Fruit fly (Drosophila melanogaster) whole organism, embryonic: ENCODE data around the gene Hrd3.

Source experiments
- Atf3 ChIP-seq: fragments of 200-800 bp; sonication (Bioruptor generic); optimal IDR thresholded peaks from 3 replicates; lab custom pipeline; 2016; ENCODE audit warnings: missing biosample characterization, missing genetic modification characterization
- BtbVII ChIP-seq: fragments of 200-800 bp; sonication (Bioruptor generic); optimal IDR thresholded peaks from 3 replicates; lab custom pipeline; 2017; ENCODE audit warnings: missing biosample characterization, mild to moderate bottlenecking, missing genetic modification characterization
- Bteb2 ChIP-seq: fragments of 200-800 bp; sonication (Bioruptor generic); optimal IDR thresholded peaks from 2 replicates; lab custom pipeline; 2016; ENCODE audit warnings: missing biosample characterization, missing genetic modification characterization
- CG10565 ChIP-seq: fragments of 200-800 bp; sonication (Bioruptor generic); optimal IDR thresholded peaks from 3 replicates; lab custom pipeline; 2016; ENCODE audit warnings: missing biosample characterization, mild to moderate bottlenecking, missing genetic modification characterization
- CG12744 ChIP-seq: fragments of 200-800 bp; sonication (Bioruptor generic); optimal IDR thresholded peaks from 2 replicates; lab custom pipeline; 2016; ENCODE audit warnings: missing biosample characterization, missing genetic modification characterization
- CG13424 ChIP-seq: fragments of 200-800 bp; sonication (Bioruptor generic); optimal IDR thresholded peaks from 2 replicates; lab custom pipeline; 2019; ENCODE audit warnings: missing biosample characterization, mild to moderate bottlenecking, missing genetic modification characterization, moderate library complexity
- CG13775 ChIP-seq: fragments of 200-800 bp; sonication (Bioruptor generic); optimal IDR thresholded peaks from 3 replicates; lab custom pipeline; 2017; ENCODE audit warnings: missing biosample characterization, mild to moderate bottlenecking, missing genetic modification characterization
- CG15011 ChIP-seq: fragments of 200-800 bp; sonication (Bioruptor generic); optimal IDR thresholded peaks from 3 replicates; lab custom pipeline; 2018; ENCODE audit warnings: missing biosample characterization, mild to moderate bottlenecking, missing genetic modification characterization
- CG2116 ChIP-seq: fragments of 200-800 bp; sonication (Bioruptor generic); optimal IDR thresholded peaks from 3 replicates; lab custom pipeline; 2018; ENCODE audit warnings: missing biosample characterization, mild to moderate bottlenecking, missing genetic modification characterization
- CG2199 ChIP-seq: fragments of 200-800 bp; sonication (Bioruptor generic); IDR thresholded peaks from 3 replicates; pipeline ENCODE4 v1.3.6; 2022; ENCODE audit warnings: missing biosample characterization, missing genetic modification characterization
- CG2889 ChIP-seq: fragments of 200-800 bp; sonication (Bioruptor generic); IDR thresholded peaks from 3 replicates; pipeline ENCODE4 v1.3.6; 2022; ENCODE audit warnings: missing biosample characterization, missing genetic modification characterization
- CG31224 ChIP-seq: fragments of 200-800 bp; sonication (Bioruptor generic); IDR thresholded peaks from 2 replicates; pipeline ENCODE4 v1.3.6; 2022; ENCODE audit warnings: missing biosample characterization, missing genetic modification characterization
- CG3281 ChIP-seq: fragments of 200-800 bp; sonication (Bioruptor generic); optimal IDR thresholded peaks from 3 replicates; lab custom pipeline; 2017; ENCODE audit warnings: missing biosample characterization, mild to moderate bottlenecking, missing genetic modification characterization
- CG33213 ChIP-seq: fragments of 200-800 bp; sonication (Bioruptor generic); optimal IDR thresholded peaks from 3 replicates; lab custom pipeline; 2016; ENCODE audit warnings: missing biosample characterization, missing genetic modification characterization
- CG34224 ChIP-seq: fragments of 200-800 bp; sonication (Bioruptor generic); IDR thresholded peaks from 3 replicates; pipeline ENCODE4 v1.3.6; 2022; ENCODE audit warnings: missing biosample characterization, missing genetic modification characterization; ENCODE audit not compliant: partially characterized antibody
- CG4707 ChIP-seq: fragments of 200-800 bp; sonication (Bioruptor generic); optimal IDR thresholded peaks from 2 replicates; lab custom pipeline; 2018; ENCODE audit warnings: missing biosample characterization, mild to moderate bottlenecking, missing genetic modification characterization, moderate library complexity
- CG5180 ChIP-seq: fragments of 200-800 bp; sonication (Bioruptor generic); optimal IDR thresholded peaks from 3 replicates; lab custom pipeline; 2017; ENCODE audit warnings: missing biosample characterization, missing genetic modification characterization, mild to moderate bottlenecking, moderate library complexity, missing genetic modification reagents
- CG5953 ChIP-seq: fragments of 200-800 bp; sonication (Bioruptor generic); IDR thresholded peaks from 2 replicates; pipeline ENCODE4 v1.3.6; 2022; ENCODE audit warnings: missing biosample characterization, missing genetic modification characterization
- CG9817 ChIP-seq: fragments of 200-800 bp; sonication (Bioruptor generic); optimal IDR thresholded peaks from 2 replicates; lab custom pipeline; 2018; ENCODE audit warnings: missing biosample characterization, mild to moderate bottlenecking, missing genetic modification characterization, moderate library complexity
- CG9932 ChIP-seq: fragments of 200-800 bp; sonication (Bioruptor generic); IDR thresholded peaks from 2 replicates; pipeline ENCODE4 v1.3.6; 2022; ENCODE audit warnings: missing biosample characterization, missing genetic modification characterization
- Camta ChIP-seq: fragments of 200-800 bp; sonication (Bioruptor generic); optimal IDR thresholded peaks from 2 replicates; lab custom pipeline; 2016; ENCODE audit warnings: missing biosample characterization, missing genetic modification characterization
- CoRest ChIP-seq: fragments of 200-800 bp; sonication (Bioruptor generic); optimal IDR thresholded peaks from 3 replicates; lab custom pipeline; 2018; ENCODE audit warnings: missing biosample characterization, mild to moderate bottlenecking, missing genetic modification characterization, moderate library complexity
- Deaf1 ChIP-seq: fragments of 200-800 bp; optimal IDR thresholded peaks from 3 replicates; lab custom pipeline; 2019; ENCODE audit warnings: missing biosample characterization, mild to moderate bottlenecking, missing genetic modification characterization, moderate library complexity
- Drgx ChIP-seq: fragments of 200-800 bp; sonication (Bioruptor generic); IDR thresholded peaks from 2 replicates; pipeline ENCODE4 v1.3.6; 2022; ENCODE audit warnings: missing biosample characterization, missing genetic modification characterization
- E2f1 ChIP-seq: fragments of 200-800 bp; sonication (Bioruptor generic); IDR thresholded peaks from 2 replicates; pipeline ENCODE4 v1.3.6; 2022; ENCODE audit warnings: missing biosample characterization, missing genetic modification characterization
- HLH54F ChIP-seq: fragments of 200-800 bp; sonication (Bioruptor generic); optimal IDR thresholded peaks from 3 replicates; lab custom pipeline; 2016; ENCODE audit warnings: missing biosample characterization, missing genetic modification characterization
- Hr3 ChIP-seq: fragments of 200-800 bp; sonication (Bioruptor generic); optimal IDR thresholded peaks from 3 replicates; lab custom pipeline; 2016; ENCODE audit warnings: missing biosample characterization, missing genetic modification characterization
- Hr39 ChIP-seq: fragments of >200 bp; optimal IDR thresholded peaks from 2 replicates; lab custom pipeline; 2017
- Lim3 ChIP-seq: fragments of 200-800 bp; sonication (Bioruptor generic); IDR thresholded peaks from 2 replicates; pipeline ENCODE4 v1.3.6; 2022; ENCODE audit warnings: missing biosample characterization, missing genetic modification characterization
- MTF-1 ChIP-seq: fragments of 200-800 bp; sonication (Bioruptor generic); optimal IDR thresholded peaks from 2 replicates; lab custom pipeline; 2018; ENCODE audit warnings: missing biosample characterization, mild to moderate bottlenecking, missing genetic modification characterization, borderline replicate concordance
- NFAT ChIP-seq: fragments of 200-800 bp; sonication (Bioruptor generic); IDR thresholded peaks from 2 replicates; pipeline ENCODE4 v1.3.6; 2022; ENCODE audit warnings: missing biosample characterization, missing genetic modification characterization
- NfI ChIP-seq: fragments of 200-800 bp; sonication (Bioruptor generic); optimal IDR thresholded peaks from 3 replicates; lab custom pipeline; 2018; ENCODE audit warnings: missing biosample characterization, mild to moderate bottlenecking, missing genetic modification characterization, moderate library complexity
- Optix ChIP-seq: fragments of 200-800 bp; sonication (Bioruptor generic); IDR thresholded peaks from 3 replicates; pipeline ENCODE4 v1.3.6; 2022; ENCODE audit warnings: missing biosample characterization, missing genetic modification characterization
- ash1 ChIP-seq: fragments of 200-800 bp; sonication (Bioruptor generic); optimal IDR thresholded peaks from 2 replicates; lab custom pipeline; 2018; ENCODE audit warnings: missing biosample characterization, mild to moderate bottlenecking, missing genetic modification characterization
- chif ChIP-seq, 2 experiments: fragments of 200-800 bp; sonication (Bioruptor generic); optimal IDR thresholded peaks; 3 replicates each; lab custom pipeline; 2016; ENCODE audit warnings: missing biosample characterization in 2 of 2, missing genetic modification characterization in 2 of 2
- chm ChIP-seq: fragments of 200-800 bp; sonication (Bioruptor generic); IDR thresholded peaks from 2 replicates; pipeline ENCODE4 v1.3.6; 2022; ENCODE audit warnings: missing biosample characterization, missing genetic modification characterization
- ci ChIP-seq: fragments of 200-800 bp; sonication (Bioruptor generic); IDR thresholded peaks from 3 replicates; pipeline ENCODE4 v1.3.6; 2022; ENCODE audit warnings: missing biosample characterization, missing genetic modification characterization
- disco-r ChIP-seq: fragments of 200-800 bp; sonication (Bioruptor generic); optimal IDR thresholded peaks from 2 replicates; lab custom pipeline; 2016; ENCODE audit warnings: missing biosample characterization, missing genetic modification characterization
- exex ChIP-seq: fragments of 200-800 bp; sonication (Bioruptor generic); optimal IDR thresholded peaks from 4 replicates; lab custom pipeline; 2018; ENCODE audit warnings: missing biosample characterization, mild to moderate bottlenecking, missing genetic modification characterization, moderate library complexity
- eyg ChIP-seq: fragments of 200-800 bp; sonication (Bioruptor generic); optimal IDR thresholded peaks from 3 replicates; lab custom pipeline; 2016; ENCODE audit warnings: missing biosample characterization, missing genetic modification characterization
- mirr ChIP-seq: fragments of 200-800 bp; sonication (Bioruptor generic); optimal IDR thresholded peaks from 3 replicates; lab custom pipeline; 2018; ENCODE audit warnings: missing biosample characterization, mild to moderate bottlenecking, missing genetic modification characterization
- oc ChIP-seq: fragments of 200-800 bp; sonication (Bioruptor generic); optimal IDR thresholded peaks from 2 replicates; lab custom pipeline; 2018; ENCODE audit warnings: missing biosample characterization, mild to moderate bottlenecking, missing genetic modification characterization, moderate library complexity
- odd ChIP-seq: fragments of 200-800 bp; sonication (Bioruptor generic); optimal IDR thresholded peaks from 2 replicates; lab custom pipeline; 2017; ENCODE audit warnings: missing biosample characterization, mild to moderate bottlenecking, missing genetic modification characterization
- ranshi ChIP-seq: fragments of 200-800 bp; sonication (Bioruptor generic); IDR thresholded peaks from 2 replicates; pipeline ENCODE4 v1.3.6; 2022; ENCODE audit warnings: missing biosample characterization, missing genetic modification characterization
- row ChIP-seq: fragments of 200-800 bp; sonication (Bioruptor generic); IDR thresholded peaks from 3 replicates; pipeline ENCODE4 v1.3.6; 2022; ENCODE audit warnings: missing biosample characterization, missing genetic modification characterization
- slbo ChIP-seq: fragments of 200-800 bp; sonication (Bioruptor generic); IDR thresholded peaks from 2 replicates; pipeline ENCODE4 v1.3.6; 2022; ENCODE audit warnings: missing biosample characterization, missing genetic modification characterization
- slp2 ChIP-seq: fragments of 200-800 bp; sonication (Bioruptor generic); optimal IDR thresholded peaks from 2 replicates; lab custom pipeline; 2016; ENCODE audit warnings: missing biosample characterization, missing genetic modification characterization
- sna ChIP-seq: fragments of 200-800 bp; sonication (Bioruptor generic); IDR thresholded peaks from 2 replicates; pipeline ENCODE4 v1.3.6; 2022; ENCODE audit warnings: missing biosample characterization, missing genetic modification characterization; ENCODE audit not compliant: partially characterized antibody
- so ChIP-seq: fragments of 200-800 bp; sonication (Bioruptor generic); IDR thresholded peaks from 3 replicates; pipeline ENCODE4 v1.3.6; 2022; ENCODE audit warnings: missing biosample characterization, missing genetic modification characterization
- sob ChIP-seq: fragments of 200-800 bp; sonication (Bioruptor generic); IDR thresholded peaks from 2 replicates; pipeline ENCODE4 v1.3.6; 2022; ENCODE audit warnings: missing biosample characterization, missing genetic modification characterization
- sr ChIP-seq: fragments of 200-800 bp; sonication (Bioruptor generic); IDR thresholded peaks from 3 replicates; pipeline ENCODE4 v1.3.6; 2022; ENCODE audit warnings: missing biosample characterization, missing genetic modification characterization
- zfh2 ChIP-seq: fragments of 200-800 bp; sonication (Bioruptor generic); optimal IDR thresholded peaks from 2 replicates; lab custom pipeline; 2016; ENCODE audit warnings: missing biosample characterization, missing genetic modification characterization

The Hrd3 gene

dm6 chr3R:23772808-23773207 is 14.5 kb upstream of the Hrd3 start, which contains the start of gene tst (continued):
- peak in 1 of 2 experiments; percentile 55 for TF ChIP-seq chif (GFP tag; optimal IDR thresholded peaks at IDR 0.05; lab: Kevin White, UChicago)
- TF ChIP-seq Hr39 (lab: Kevin White, UChicago), result no peak
- peak; percentile 93 for TF ChIP-seq Optix (GFP tag; lab: Robert Waterston, UW)
- TF ChIP-seq CoRest (tag; lab: Kevin White, UChicago), result peak; percentile 94
- TF ChIP-seq MTF-1 (GFP tag; lab: Kevin White, UChicago), result peak; percentile 82
- TF ChIP-seq Atf3 (GFP tag; lab: Kevin White, UChicago), result no peak
- peak; percentile 94 for TF ChIP-seq Drgx (GFP tag; lab: Robert Waterston, UW)
- TF ChIP-seq CG13775 (GFP tag; lab: Kevin White, UChicago), result peak; percentile 94
- TF ChIP-seq slp2 (GFP tag; lab: Kevin White, UChicago), result peak; percentile 12
- TF ChIP-seq oc, result peak; percentile 89
- peak; percentile 92 for TF ChIP-seq CG31224
- TF ChIP-seq Deaf1 (tag; lab: Kevin White, UChicago), result no peak
- TF ChIP-seq CG5180 (GFP tag; lab: Kevin White, UChicago), result no peak
- TF ChIP-seq Lim3 (GFP tag; lab: Robert Waterston, UW), result peak; percentile 78
- TF ChIP-seq ash1, result no peak
- peak; percentile 20 for TF ChIP-seq CG10565 (GFP tag; lab: Kevin White, UChicago)
- no peak for TF ChIP-seq eyg (GFP tag; lab: Kevin White, UChicago)
- TF ChIP-seq ranshi (GFP tag; lab: Robert Waterston, UW), result peak; percentile 97
- peak; percentile 89 for TF ChIP-seq so (GFP tag; lab: Robert Waterston, UW)
- TF ChIP-seq CG3281 (GFP tag; lab: Kevin White, UChicago), result peak; percentile 87
- TF ChIP-seq HLH54F (GFP tag; lab: Kevin White, UChicago), result peak; percentile 53
- peak; percentile 74 for TF ChIP-seq chm (GFP tag; lab: Robert Waterston, UW)
- TF ChIP-seq zfh2 (GFP tag; lab: Kevin White, UChicago), result peak; percentile 79
- peak; percentile 95 for TF ChIP-seq Hr3 (GFP tag; lab: Kevin White, UChicago)
- TF ChIP-seq CG5953, result peak; percentile 86
- TF ChIP-seq CG15011 (GFP tag; lab: Kevin White, UChicago), result peak; percentile 76
- TF ChIP-seq CG2199 (GFP tag; lab: Robert Waterston, UW), result peak; percentile 94
- TF ChIP-seq CG34224 (GFP tag; lab: Robert Waterston, UW), result peak; percentile 45; the same call in 1 of the 3 replicates
- TF ChIP-seq Camta, result peak; percentile 32
- no peak for TF ChIP-seq CG12744 (GFP tag; lab: Kevin White, UChicago)
- peak; percentile 92 for TF ChIP-seq CG13424 (tag; lab: Kevin White, UChicago)
- TF ChIP-seq CG4707, result no peak
- TF ChIP-seq exex (tag; lab: Kevin White, UChicago), result peak; percentile 63
- peak; percentile 99 for TF ChIP-seq row (GFP tag; lab: Robert Waterston, UW)
- peak; percentile 31 for TF ChIP-seq Bteb2 (GFP tag; lab: Kevin White, UChicago)
- peak; percentile 24 for TF ChIP-seq CG33213
- no peak for TF ChIP-seq sr
- peak; percentile 99 for TF ChIP-seq sob (GFP tag; lab: Robert Waterston, UW)
- peak; percentile 21 for TF ChIP-seq mirr (GFP tag; lab: Kevin White, UChicago)
- TF ChIP-seq sna (GFP tag; lab: Robert Waterston, UW), result no peak
- no peak for TF ChIP-seq disco-r (GFP tag; lab: Kevin White, UChicago)
- peak; percentile 98 for TF ChIP-seq CG9932 (GFP tag; lab: Robert Waterston, UW)
- peak; percentile 99 for TF ChIP-seq slbo (GFP tag; lab: Robert Waterston, UW)
- peak; percentile 91 for TF ChIP-seq NfI
- TF ChIP-seq CG2116 (GFP tag; lab: Kevin White, UChicago), result peak; percentile 66
- TF ChIP-seq CG9817, result peak; percentile 90
- peak; percentile 78 for TF ChIP-seq BtbVII
- TF ChIP-seq odd (GFP tag; lab: Kevin White, UChicago), result no peak
- TF ChIP-seq NFAT (GFP tag; lab: Robert Waterston, UW), result peak; percentile 91
- peak; percentile 97 for TF ChIP-seq E2f1 (GFP tag; lab: Robert Waterston, UW)
- TF ChIP-seq ci (GFP tag; lab: Robert Waterston, UW), result peak; percentile 91
- peak; percentile 93 for TF ChIP-seq CG2889 (GFP tag; lab: Robert Waterston, UW)
